Fruit fly (Drosophila melanogaster) whole organism, larva: ENCODE measurements around the gene CG4362.

Experiments
- noc ChIP-seq: fragments of 200-800 bp; sonication (Bioruptor generic); optimal IDR thresholded peaks from 3 replicates; lab custom pipeline; 2019; ENCODE audit warnings: missing biosample characterization, mild to moderate bottlenecking, missing genetic modification characterization, moderate library complexity

Gene CG4362

dm6 chr3R:20308972-20309660 is 1.8 kb upstream of the CG4362 start, which contains the start of gene Orp8:
Gene Orp8 (plus strand): TSS chr3R:20309344.
- TF ChIP-seq noc (tag; lab: Kevin White, UChicago), result peak; percentile 48

dm6 chr3R:20305852-20306251 is 1.5 kb downstream of the CG4362 start:
- TF ChIP-seq noc (tag; lab: Kevin White, UChicago), result no peak

- no peak for TF ChIP-seq noc (tag; lab: Kevin White, UChicago)
Observed at dm6 chr3R:20304877-20305276, 2.5 kb downstream of the CG4362 start, which contains the start of gene CG4367. Gene CG4367 (minus strand): TSS chr3R:20304977.

DNA sequence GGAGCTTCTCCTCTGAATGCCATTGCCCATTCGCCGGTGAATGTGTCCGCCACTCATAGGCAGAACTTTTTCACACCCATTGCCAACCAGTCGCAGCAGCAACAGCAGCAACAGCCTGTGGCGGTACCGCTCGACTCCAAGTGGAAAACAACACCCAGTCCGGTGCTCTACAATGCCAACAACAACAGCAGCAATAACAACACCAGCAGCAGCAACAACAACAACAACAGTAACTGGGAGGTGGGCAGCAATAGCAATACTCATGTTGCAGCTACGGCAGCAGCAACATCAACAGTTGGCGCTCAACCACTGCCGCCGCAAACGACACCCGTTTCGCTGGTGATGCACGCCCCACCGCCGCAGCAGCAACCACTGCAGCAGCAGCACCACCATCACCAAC is 13.7 kb downstream of the CG4362 start:
- no peak for TF ChIP-seq noc (tag; lab: Kevin White, UChicago)

dm6 chr3R:20292880-20293491 is 14.4 kb downstream of the CG4362 start:
- no peak for TF ChIP-seq noc (tag; lab: Kevin White, UChicago)

dm6 chr3R:20292030-20292879 is 15.1 kb downstream of the CG4362 start:
- TF ChIP-seq noc (tag; lab: Kevin White, UChicago), result no peak

DNA sequence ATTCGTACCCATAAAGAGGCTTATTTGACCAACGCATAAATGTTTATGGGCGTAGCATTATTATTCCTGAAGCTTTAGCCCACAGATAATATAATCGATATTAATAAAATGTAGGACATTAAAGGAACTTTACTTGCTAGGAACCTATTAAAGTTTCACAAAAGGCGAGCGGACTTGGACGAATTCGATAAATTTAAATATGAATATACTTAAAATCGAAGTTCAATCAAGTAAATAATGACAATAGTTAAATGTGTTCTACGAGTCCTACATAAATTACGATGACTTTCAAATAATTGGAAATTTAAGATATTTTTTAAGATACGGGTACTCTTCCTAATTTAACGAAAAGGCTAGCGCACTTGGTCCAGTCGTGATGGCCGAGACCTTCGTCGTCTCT is 15.7 kb downstream of the CG4362 start:
- TF ChIP-seq noc (tag; lab: Kevin White, UChicago), result no peak

- no peak for TF ChIP-seq noc (tag; lab: Kevin White, UChicago)
Observed at dm6 chr3R:20291106-20291505, 16.2 kb downstream of the CG4362 start.

DNA sequence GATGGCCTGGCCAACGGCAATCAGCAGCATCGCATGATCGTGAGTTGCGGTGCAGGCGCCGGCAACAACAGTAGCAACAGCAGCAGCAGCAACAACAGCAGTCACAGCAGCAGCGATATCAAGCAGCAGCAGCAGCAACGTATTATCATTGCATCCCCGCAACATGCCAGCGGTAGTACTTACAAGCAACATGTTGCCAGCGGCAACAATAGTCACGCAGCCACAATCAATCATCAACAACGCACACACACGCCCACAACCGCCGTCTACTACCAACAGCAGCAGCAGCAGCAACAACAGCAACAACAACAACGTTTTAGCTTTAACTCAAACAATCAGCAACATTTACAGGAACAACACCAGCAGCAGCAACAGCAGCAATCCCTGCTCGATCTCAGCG is 18.8 kb downstream of the CG4362 start:
- no peak for TF ChIP-seq noc (tag; lab: Kevin White, UChicago)

DNA sequence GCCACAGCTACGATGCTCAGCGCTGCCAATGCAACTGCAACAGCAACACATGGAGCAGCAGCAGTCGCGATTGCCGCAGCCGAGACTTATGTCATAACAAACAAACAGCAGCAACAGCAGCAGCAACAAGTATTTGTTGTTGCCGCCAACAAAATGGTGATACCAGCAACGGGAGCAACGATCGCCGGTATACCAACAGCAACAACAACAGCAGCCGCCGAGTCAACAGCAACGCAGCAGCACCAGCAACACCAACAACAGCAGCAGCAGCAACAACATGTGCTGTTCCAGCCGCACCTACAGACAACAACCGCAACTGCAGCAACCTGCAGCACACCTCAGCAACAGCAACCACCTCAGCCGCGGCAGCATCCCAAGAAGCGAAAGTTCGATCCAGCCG is 19.3 kb downstream of the CG4362 start:
- no peak for TF ChIP-seq noc (tag; lab: Kevin White, UChicago)

- no peak for TF ChIP-seq noc (tag; lab: Kevin White, UChicago)
Observed at dm6 chr3R:20286758-20287157, 20.6 kb downstream of the CG4362 start.

DNA sequence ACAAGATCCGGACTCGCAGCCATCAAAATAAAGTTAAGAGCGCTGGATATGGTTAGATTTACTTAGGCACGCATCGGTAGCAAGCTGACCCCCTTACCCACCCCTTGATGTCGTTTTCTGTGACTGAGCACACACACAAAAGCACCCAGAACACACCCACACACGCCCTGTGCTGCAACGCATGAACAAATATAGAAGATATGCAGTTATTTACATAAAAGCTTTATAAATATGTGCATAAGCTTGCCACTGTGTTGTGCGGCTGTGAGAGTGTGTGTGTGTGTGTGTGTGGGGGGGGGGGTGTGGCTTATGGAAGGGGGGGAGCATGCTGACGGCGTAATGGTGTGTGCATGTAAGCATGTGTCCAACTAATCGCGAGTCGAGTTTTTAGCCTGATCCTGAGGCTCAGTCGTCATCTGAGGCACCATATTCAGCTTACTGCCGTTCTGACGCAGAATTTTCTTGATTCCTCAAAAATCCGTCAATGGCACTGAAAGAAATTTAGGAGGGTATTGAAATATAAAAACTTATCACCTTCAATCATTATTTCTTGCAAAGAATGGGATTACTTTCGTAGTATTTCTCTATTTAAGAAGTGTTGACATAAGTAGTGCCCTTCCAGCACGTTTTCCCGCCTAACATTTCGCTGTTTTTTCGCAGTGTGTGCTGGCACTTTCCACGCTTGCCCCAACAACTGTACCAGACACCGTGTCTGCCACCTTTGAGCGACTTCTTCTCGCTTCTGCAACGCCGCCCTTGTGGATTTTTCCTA is 21.5 kb downstream of the CG4362 start:
- no peak for TF ChIP-seq noc (tag; lab: Kevin White, UChicago)

dm6 chr3R:20284140-20284911 is 23.0 kb downstream of the CG4362 start:
- TF ChIP-seq noc (tag; lab: Kevin White, UChicago), result no peak

- no peak for TF ChIP-seq noc (tag; lab: Kevin White, UChicago)
Observed at dm6 chr3R:20283531-20284139, 23.7 kb downstream of the CG4362 start.
